Worm (Caenorhabditis elegans) whole organism, young adult: ENCODE measurements around the gene T26C5.3.

Source experiments
- B0261.1 ChIP-seq: sonication (generic microtip); optimal IDR thresholded peaks from 2 replicates; lab custom pipeline; 2016; ENCODE audit warnings: mild to moderate bottlenecking, missing genetic modification characterization, moderate library complexity, missing compliant biosample characterization
- B0336.3 ChIP-seq: fragments of 200-800 bp; sonication (Bioruptor generic); IDR thresholded peaks from 2 replicates; pipeline ENCODE4 v1.3.6; 2022; ENCODE audit warnings: missing genetic modification characterization, missing compliant biosample characterization
- F33H1.4 ChIP-seq: fragments of 200-800 bp; sonication (Bioruptor generic); IDR thresholded peaks from 2 replicates; pipeline ENCODE4 v1.3.6; 2022; ENCODE audit warnings: missing genetic modification reagents, missing genetic modification characterization, missing compliant biosample characterization
- F39B2.1 ChIP-seq: fragments of 200-800 bp; sonication (Bioruptor generic); IDR thresholded peaks from 2 replicates; pipeline ENCODE4 v1.3.6; 2022; ENCODE audit warnings: missing genetic modification reagents, missing genetic modification characterization, missing compliant biosample characterization
- F49E8.2 ChIP-seq: sonication (generic microtip); optimal IDR thresholded peaks from 3 replicates; lab custom pipeline; 2017; ENCODE audit warnings: missing genetic modification characterization, mild to moderate bottlenecking, missing compliant biosample characterization, antibody characterized with exemption, moderate library complexity; ENCODE audit not compliant: insufficient read depth
- K12H6.12 ChIP-seq: fragments of 200-800 bp; sonication (Bioruptor generic); optimal IDR thresholded peaks from 2 replicates; lab custom pipeline; 2018; ENCODE audit warnings: mild to moderate bottlenecking, missing genetic modification characterization, missing compliant biosample characterization
- Y53F4B.3 ChIP-seq: fragments of 200-800 bp; sonication (Bioruptor generic); IDR thresholded peaks from 2 replicates; pipeline ENCODE4 v1.3.6; 2022; ENCODE audit warnings: missing genetic modification reagents, missing genetic modification characterization, missing compliant biosample characterization
- Y56A3A.18 ChIP-seq: fragments of 200-800 bp; sonication (Bioruptor generic); IDR thresholded peaks from 2 replicates; pipeline ENCODE4 v1.3.6; 2022; ENCODE audit warnings: missing genetic modification reagents, missing genetic modification characterization, missing compliant biosample characterization
- akir-1 ChIP-seq: fragments of 200-800 bp; sonication (Bioruptor generic); optimal IDR thresholded peaks from 2 replicates; lab custom pipeline; 2018; ENCODE audit warnings: mild to moderate bottlenecking, missing genetic modification characterization, moderate library complexity, missing compliant biosample characterization
- ama-1 ChIP-seq, 3 experiments: fragments of 150-350 bp in 1 of 3; sonication (generic microtip) in 2 of 3; optimal IDR thresholded peaks; 2 replicates each; lab custom pipeline; 2014 to 2018; ENCODE audit warnings: missing biosample characterization in 2 of 3, missing genetic modification characterization in 2 of 3, missing genetic modification reagents in 2 of 3
- atf-7 ChIP-seq: sonication (generic microtip); optimal IDR thresholded peaks from 2 replicates; lab custom pipeline; 2017; ENCODE audit warnings: mild to moderate bottlenecking, missing genetic modification characterization, missing compliant biosample characterization
- attf-3 ChIP-seq: fragments of 200-800 bp; sonication (Bioruptor generic); conservative IDR thresholded peaks from 2 replicates; pipeline ENCODE4 v1.3.6; 2022; ENCODE audit warnings: missing genetic modification reagents, missing genetic modification characterization, missing compliant biosample characterization
- attf-6 ChIP-seq: fragments of 200-800 bp; sonication (Bioruptor generic); IDR thresholded peaks from 2 replicates; pipeline ENCODE4 v1.3.6; 2022; ENCODE audit warnings: missing genetic modification reagents, missing genetic modification characterization, missing compliant biosample characterization
- bed-2 ChIP-seq: fragments of 200-800 bp; sonication (Bioruptor generic); IDR thresholded peaks from 2 replicates; pipeline ENCODE4 v1.3.6; 2022; ENCODE audit warnings: missing genetic modification reagents, missing genetic modification characterization, missing compliant biosample characterization
- ccch-3 ChIP-seq: fragments of 200-800 bp; sonication (Bioruptor generic); optimal IDR thresholded peaks from 2 replicates; lab custom pipeline; 2018; ENCODE audit warnings: mild to moderate bottlenecking, missing genetic modification characterization, missing compliant biosample characterization
- ceh-40 ChIP-seq: fragments of 200-800 bp; sonication (Bioruptor generic); IDR thresholded peaks from 2 replicates; pipeline ENCODE4 v1.3.6; 2022; ENCODE audit warnings: missing genetic modification characterization, missing compliant biosample characterization
- dpff-1 ChIP-seq: sonication (generic microtip); optimal IDR thresholded peaks from 2 replicates; lab custom pipeline; 2017; ENCODE audit warnings: mild to moderate bottlenecking, missing genetic modification characterization, missing compliant biosample characterization
- him-1 ChIP-seq: sonication (generic microtip); optimal IDR thresholded peaks from 2 replicates; lab custom pipeline; 2016; ENCODE audit warnings: missing genotype, missing genetic modification reagents, missing genetic modification characterization, missing compliant biosample characterization
- hlh-12 ChIP-seq: sonication (generic microtip); optimal IDR thresholded peaks from 2 replicates; lab custom pipeline; 2016; ENCODE audit warnings: missing genetic modification characterization, missing compliant biosample characterization
- hmg-1.2 ChIP-seq: fragments of 200-800 bp; sonication (Bioruptor generic); IDR thresholded peaks from 2 replicates; pipeline ENCODE4 v1.3.6; 2022; ENCODE audit warnings: missing genetic modification reagents, missing genetic modification characterization, missing compliant biosample characterization
- lag-1 ChIP-seq: fragments of 200-800 bp; sonication (Bioruptor generic); IDR thresholded peaks from 2 replicates; pipeline ENCODE4 v1.3.6; 2022; ENCODE audit warnings: missing genetic modification reagents, missing genetic modification characterization, missing compliant biosample characterization
- lin-54 ChIP-seq: fragments of 200-800 bp; sonication (Bioruptor generic); optimal IDR thresholded peaks from 2 replicates; lab custom pipeline; 2018; ENCODE audit warnings: mild to moderate bottlenecking, missing genetic modification characterization, missing compliant biosample characterization
- madf-10 ChIP-seq: sonication (generic microtip); optimal IDR thresholded peaks from 2 replicates; lab custom pipeline; 2016; ENCODE audit warnings: mild to moderate bottlenecking, missing genetic modification characterization, missing compliant biosample characterization
- madf-6 ChIP-seq: fragments of 200-800 bp; sonication (Bioruptor generic); IDR thresholded peaks from 2 replicates; pipeline ENCODE4 v1.3.6; 2022; ENCODE audit warnings: missing genetic modification reagents, missing genetic modification characterization, missing compliant biosample characterization
- nfya-1 ChIP-seq: sonication (generic microtip); optimal IDR thresholded peaks from 2 replicates; lab custom pipeline; 2017; ENCODE audit warnings: antibody characterized with exemption, missing compliant biosample characterization, missing genetic modification characterization, borderline replicate concordance; ENCODE audit not compliant: insufficient read depth
- nfyb-1 ChIP-seq: fragments of 200-800 bp; sonication (Bioruptor generic); IDR thresholded peaks from 2 replicates; pipeline ENCODE4 v1.3.6; 2022; ENCODE audit warnings: missing genetic modification reagents, missing genetic modification characterization, missing compliant biosample characterization
- nhr-27 ChIP-seq: fragments of 200-800 bp; sonication (Bioruptor generic); optimal IDR thresholded peaks from 2 replicates; lab custom pipeline; 2018; ENCODE audit warnings: mild to moderate bottlenecking, missing genetic modification characterization, moderate library complexity, missing compliant biosample characterization
- pbrm-1 ChIP-seq: fragments of 200-800 bp; sonication (Bioruptor generic); IDR thresholded peaks from 2 replicates; pipeline ENCODE4 v1.3.6; 2022; ENCODE audit warnings: missing genetic modification reagents, missing genetic modification characterization, missing compliant biosample characterization
- snpc-1.3 ChIP-seq: sonication (generic microtip); optimal IDR thresholded peaks from 2 replicates; lab custom pipeline; 2017; ENCODE audit warnings: missing genetic modification characterization, mild to moderate bottlenecking, missing compliant biosample characterization, antibody characterized with exemption, moderate library complexity, missing genotype, missing genetic modification reagents; ENCODE audit not compliant: insufficient read depth
- tbx-9 ChIP-seq: sonication (generic microtip); optimal IDR thresholded peaks from 2 replicates; lab custom pipeline; 2016; ENCODE audit warnings: borderline replicate concordance, missing genetic modification characterization, inconsistent platforms, missing compliant biosample characterization
- xnd-1 ChIP-seq: sonication (generic microtip); optimal IDR thresholded peaks from 2 replicates; lab custom pipeline; 2016; ENCODE audit warnings: missing genotype, missing genetic modification reagents, missing genetic modification characterization, missing compliant biosample characterization
- zfh-2 ChIP-seq: fragments of 200-800 bp; sonication (Bioruptor generic); conservative IDR thresholded peaks from 2 replicates; pipeline ENCODE4 v1.3.6; 2022; ENCODE audit warnings: missing genetic modification reagents, missing genetic modification characterization, missing compliant biosample characterization
- ztf-18 ChIP-seq: sonication (generic microtip); optimal IDR thresholded peaks from 2 replicates; lab custom pipeline; 2016; ENCODE audit warnings: missing genotype, mild to moderate bottlenecking, missing genetic modification characterization, missing compliant biosample characterization
- ztf-22 ChIP-seq: fragments of 200-800 bp; sonication (Bioruptor generic); optimal IDR thresholded peaks from 2 replicates; lab custom pipeline; 2018; ENCODE audit warnings: mild to moderate bottlenecking, missing genetic modification characterization, moderate library complexity, missing compliant biosample characterization

Gene T26C5.3

DNA sequence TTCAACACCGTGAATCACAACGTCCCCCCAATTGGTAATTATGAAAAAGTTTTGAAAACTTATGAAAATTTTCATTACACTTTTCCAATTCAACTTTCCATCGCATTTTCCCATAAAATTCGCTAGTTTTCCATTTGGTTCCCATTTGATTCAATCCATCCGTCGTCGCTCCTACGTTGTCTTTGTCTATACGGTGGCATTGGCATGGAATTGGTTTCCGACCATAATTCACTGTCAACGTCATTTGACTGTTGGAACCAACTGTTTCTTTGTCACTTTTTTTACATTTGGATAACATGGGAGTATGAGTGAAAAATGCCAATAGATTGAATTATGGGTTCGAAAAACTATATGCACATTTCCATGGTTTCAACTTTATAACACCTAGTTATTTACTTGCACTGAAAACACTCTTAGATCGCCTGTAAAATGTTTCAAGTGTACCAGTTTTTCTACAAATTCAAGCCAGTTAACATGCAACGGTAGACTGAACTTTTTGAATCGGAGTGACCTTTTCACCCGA, 21.7 kb downstream of the T26C5.3 start:
- TF ChIP-seq bed-2 (GFP tag; lab: Robert Waterston, UW): no peak
- TF ChIP-seq ccch-3 (GFP tag; lab: Kevin White, UChicago): no peak
- TF ChIP-seq B0261.1 (tag; lab: Kevin White, UChicago): no peak
- no peak for TF ChIP-seq snpc-1.3 (tag; lab: Kevin White, UChicago)
- no peak for TF ChIP-seq lin-54
- TF ChIP-seq madf-10: no peak
- no peak for TF ChIP-seq F33H1.4 (GFP tag; lab: Robert Waterston, UW)
- TF ChIP-seq hlh-12 (tag; lab: Kevin White, UChicago): no peak
- TF ChIP-seq nfyb-1 (GFP tag; lab: Robert Waterston, UW): no peak
- no peak for TF ChIP-seq nhr-27
- no peak for TF ChIP-seq F39B2.1 (GFP tag; lab: Robert Waterston, UW)
- TF ChIP-seq lag-1: no peak
- no peak for TF ChIP-seq Y53F4B.3
- TF ChIP-seq ztf-22 (GFP tag; lab: Kevin White, UChicago): no peak
- no peak for TF ChIP-seq pbrm-1 (GFP tag; lab: Robert Waterston, UW)
- no peak for TF ChIP-seq attf-3 (GFP tag; lab: Robert Waterston, UW)
- no peak for TF ChIP-seq attf-6 (GFP tag; lab: Robert Waterston, UW)

DNA sequence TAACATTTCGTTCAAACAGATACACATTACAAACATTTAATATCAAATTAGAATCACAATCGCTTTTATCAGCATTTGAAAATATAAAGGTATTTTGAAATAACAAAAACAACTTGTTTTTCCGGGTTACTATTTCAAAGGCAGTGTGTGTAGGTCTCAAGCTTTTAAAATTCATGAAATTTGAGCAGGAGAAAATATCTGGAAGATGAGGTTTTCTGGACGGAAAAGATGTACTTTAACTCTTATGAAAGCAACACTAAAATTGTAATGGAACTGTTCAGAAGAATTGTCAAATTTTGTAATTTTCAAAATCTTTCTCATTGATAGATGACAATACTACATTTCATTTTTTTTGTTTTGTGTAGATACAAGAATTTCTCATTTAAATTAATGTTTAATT, 22.2 kb downstream of the T26C5.3 start:
- TF ChIP-seq ztf-18: no peak

DNA sequence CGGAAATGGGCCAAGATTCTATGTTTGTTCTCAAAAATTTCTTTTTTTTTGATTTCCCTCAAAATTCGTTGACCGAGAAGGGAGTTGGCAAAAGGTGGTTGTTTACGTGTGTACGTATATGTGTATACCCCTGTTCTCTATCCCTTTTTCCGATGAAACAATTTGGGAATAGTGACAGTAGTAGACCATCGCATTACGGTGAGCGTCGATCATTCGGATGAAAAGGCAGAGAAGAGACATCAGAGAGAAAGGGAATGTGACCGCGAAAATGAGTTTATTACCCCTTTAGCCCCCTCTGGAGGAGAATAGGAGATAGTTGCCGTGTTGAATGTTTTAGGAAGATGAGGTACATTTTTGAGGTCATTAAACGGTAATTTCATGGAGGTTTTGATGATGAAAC, 23.6 kb downstream of the T26C5.3 start:
- TF ChIP-seq xnd-1 (tag; lab: Kevin White, UChicago) (no peak), B0336.3 (GFP tag; lab: Robert Waterston, UW) (no peak), atf-7 (tag; lab: Kevin White, UChicago) (no peak), tbx-9 (tag; lab: Kevin White, UChicago) (no peak), him-1 (tag; lab: Kevin White, UChicago) (no peak), akir-1 (GFP tag; lab: Kevin White, UChicago) (no peak), zfh-2 (no peak), ceh-40 (GFP tag; lab: Robert Waterston, UW) (no peak)

DNA sequence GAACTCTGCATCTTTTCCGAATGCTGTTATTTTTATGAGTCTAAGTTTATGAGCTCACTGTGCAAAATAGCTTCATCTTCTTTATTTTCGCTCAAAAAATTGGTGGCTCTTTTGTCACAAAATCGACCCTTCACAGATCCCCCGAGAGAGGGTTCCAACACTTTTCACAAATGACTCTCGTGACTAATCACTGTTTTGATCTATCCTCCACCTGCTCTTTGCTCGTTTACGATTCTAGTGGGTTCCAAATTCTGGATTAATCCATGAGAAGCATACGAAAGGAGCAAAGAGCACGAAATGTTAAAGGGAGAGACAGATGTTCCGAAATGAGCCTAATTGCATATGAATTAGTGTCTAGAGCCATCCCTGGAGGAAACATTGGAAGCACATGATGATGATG, 25.0 kb downstream of the T26C5.3 start:
- no peak for TF ChIP-seq F49E8.2 (tag; lab: Kevin White, UChicago)
- no peak for TF ChIP-seq nfya-1
- TF ChIP-seq madf-6: no peak
- no peak for TF ChIP-seq Y56A3A.18
- no peak for TF ChIP-seq hmg-1.2
- TF ChIP-seq K12H6.12 (tag; lab: Kevin White, UChicago): no peak

DNA sequence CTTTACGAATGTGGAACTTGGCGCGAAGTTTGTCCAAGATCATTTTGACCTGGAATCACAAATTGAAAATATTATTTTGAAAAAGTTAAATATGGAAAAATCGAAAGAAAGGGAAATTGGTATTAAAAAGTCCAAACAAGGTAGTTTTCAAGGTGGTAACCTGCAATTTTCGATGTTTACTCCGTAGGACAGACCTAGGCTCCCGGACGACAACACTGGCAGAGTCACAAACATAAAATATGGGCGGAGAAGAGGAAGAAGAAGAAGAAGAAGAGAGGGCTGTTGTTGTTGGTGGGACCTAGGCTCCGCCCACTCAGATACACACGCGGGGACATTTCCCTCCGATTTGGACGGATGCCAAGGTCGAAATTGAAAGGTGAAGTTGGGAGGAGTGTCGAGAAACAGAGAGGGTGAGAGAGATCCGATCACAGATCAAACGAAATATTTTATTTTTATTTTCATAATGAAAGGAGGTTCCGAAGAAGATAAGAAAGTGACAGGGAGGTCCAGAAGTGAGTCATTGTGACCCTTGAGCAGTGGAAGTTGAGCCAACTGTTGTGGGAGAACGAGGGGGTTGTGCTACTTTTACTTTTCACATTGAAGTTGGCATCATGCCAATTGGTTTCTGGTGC, 25.7 kb downstream of the T26C5.3 start, which contains the start of gene aqp-2:
aqp-2 (minus strand) TSS at position 51 of the 632 bp plus-strand sequence.
- 0 out of 2 replicates have a peak, but pooled peaks have one; percentile 28 for TF ChIP-seq zfh-2
- no peak for TF ChIP-seq nhr-27
- TF ChIP-seq B0336.3 (GFP tag; lab: Robert Waterston, UW): no peak
- no peak for TF ChIP-seq ama-1 (optimal IDR thresholded peaks at IDR 0.05; lab: Kevin White, UChicago)
- TF ChIP-seq ama-1 (GFP tag; optimal IDR thresholded peaks at IDR 0.05; lab: Kevin White, UChicago): no peak
- TF ChIP-seq attf-3 (GFP tag; lab: Robert Waterston, UW): no peak
- no peak for TF ChIP-seq dpff-1 (tag; lab: Kevin White, UChicago)
